Worm (Caenorhabditis elegans) whole organism, L4 larva: ENCODE results near the gene C38C6.3.

Experiments used
- D1046.2 ChIP-seq: fragments of 200-800 bp; sonication (Bioruptor generic); IDR thresholded peaks from 2 replicates; pipeline ENCODE4 v1.3.6; 2022; ENCODE audit warnings: missing genetic modification characterization, missing compliant biosample characterization
- F10B5.3 ChIP-seq: sonication (generic microtip); optimal IDR thresholded peaks from 2 replicates; lab custom pipeline; 2016; ENCODE audit warnings: mild to moderate bottlenecking, missing genetic modification characterization, missing compliant biosample characterization
- Y75B8A.6 ChIP-seq: fragments of 200-800 bp; sonication (Bioruptor generic); IDR thresholded peaks from 2 replicates; pipeline ENCODE4 v1.3.6; 2022; ENCODE audit warnings: missing genetic modification reagents, missing genetic modification characterization, missing compliant biosample characterization
- ZK337.2 ChIP-seq: fragments of 200-800 bp; sonication (Bioruptor generic); IDR thresholded peaks from 2 replicates; pipeline ENCODE4 v1.3.6; 2022; ENCODE audit warnings: missing genetic modification reagents, missing genetic modification characterization, missing compliant biosample characterization
- aha-1 ChIP-seq: fragments of 150-350 bp; peaks from one replicate; lab custom pipeline; 2014; ENCODE audit warnings: missing biosample characterization, missing genetic modification characterization
- arid-1 ChIP-seq: fragments of 200-800 bp; sonication (Bioruptor generic); conservative IDR thresholded peaks from 2 replicates; pipeline ENCODE4 v1.3.6; 2022; ENCODE audit warnings: missing genetic modification reagents, missing genetic modification characterization, missing compliant biosample characterization
- fos-1 ChIP-seq: fragments of 150-350 bp; optimal IDR thresholded peaks from 2 replicates; lab custom pipeline; 2014; ENCODE audit warnings: missing biosample characterization, missing genetic modification characterization
- lin-15B ChIP-seq: fragments of 150-350 bp; sonication (generic microtip); optimal IDR thresholded peaks from 3 replicates; lab custom pipeline; 2014; ENCODE audit warnings: missing biosample characterization, missing genetic modification characterization
- nhr-41 ChIP-seq: fragments of 200-800 bp; sonication (Bioruptor generic); IDR thresholded peaks from 2 replicates; pipeline ENCODE4 v1.3.6; 2022; ENCODE audit warnings: missing genetic modification reagents, missing genetic modification characterization, missing compliant biosample characterization
- nhr-48 ChIP-seq: sonication (generic microtip); optimal IDR thresholded peaks from 2 replicates; lab custom pipeline; 2016; ENCODE audit warnings: mild to moderate bottlenecking, missing genetic modification characterization, missing compliant biosample characterization
- nhr-76 ChIP-seq: fragments of 150-350 bp; optimal IDR thresholded peaks from 2 replicates; lab custom pipeline; 2014; ENCODE audit warnings: missing biosample characterization, missing genetic modification characterization
- pha-4 ChIP-seq, 2 experiments: fragments of 150-350 bp in 1 of 2; fragments of 200-800 bp in 1 of 2; sonication (Bioruptor generic) in 1 of 2; IDR thresholded peaks in 1 of 2; optimal IDR thresholded peaks in 1 of 2; 2 replicates each; pipeline versions ENCODE4 v1.3.6 to Lab custom; 2014 to 2022; ENCODE audit warnings: missing genetic modification characterization in 2 of 2, missing genetic modification reagents in 2 of 2, missing biosample characterization in 1 of 2, missing compliant biosample characterization in 1 of 2
- zag-1 ChIP-seq: fragments of 150-350 bp; optimal IDR thresholded peaks from 2 replicates; lab custom pipeline; 2014; ENCODE audit warnings: missing biosample characterization, missing genetic modification characterization
- zip-11 ChIP-seq: fragments of 200-800 bp; sonication (Bioruptor generic); IDR thresholded peaks from 2 replicates; pipeline ENCODE4 v1.3.6; 2022; ENCODE audit warnings: missing genetic modification characterization, missing compliant biosample characterization

- no peak for TF ChIP-seq ZK337.2 (GFP tag; lab: Robert Waterston, UW)
- peak; percentile 97 for TF ChIP-seq aha-1 (tag; lab: Kevin White, UChicago)
- no peak for TF ChIP-seq nhr-41 (GFP tag; lab: Robert Waterston, UW)
- no peak for TF ChIP-seq arid-1 (GFP tag; lab: Robert Waterston, UW)
- no peak for TF ChIP-seq pha-4 (GFP tag; IDR thresholded peaks at IDR 0.05; lab: Robert Waterston, UW)
- TF ChIP-seq pha-4 (tag; optimal IDR thresholded peaks at IDR 0.05; lab: Kevin White, UChicago) = no peak
- TF ChIP-seq F10B5.3 (tag; lab: Kevin White, UChicago) = no peak
- no peak for TF ChIP-seq Y75B8A.6 (GFP tag; lab: Robert Waterston, UW)
- TF ChIP-seq lin-15B = no peak
- TF ChIP-seq zip-11 (GFP tag; lab: Robert Waterston, UW) = 0 out of 2 replicates have a peak, but pooled peaks have one; percentile 30
- no peak for TF ChIP-seq nhr-76 (tag; lab: Kevin White, UChicago)
- no peak for TF ChIP-seq zag-1 (tag; lab: Kevin White, UChicago)
- no peak for TF ChIP-seq D1046.2
- TF ChIP-seq nhr-48 (tag; lab: Kevin White, UChicago) = no peak
- TF ChIP-seq fos-1 (tag; lab: Kevin White, UChicago) = no peak
Observed at ce11 chrII:14599933-14600630, 32.8 kb upstream of the C38C6.3 start.
